Worm (Caenorhabditis elegans) whole organism, mixed stage, embryonic: ENCODE results near the gene wdr-83.

Experiments used
- bed-3 ChIP-seq: fragments of 200-800 bp; sonication (Bioruptor generic); optimal IDR thresholded peaks from 3 replicates; lab custom pipeline; 2018; ENCODE audit warnings: mild to moderate bottlenecking, missing genetic modification characterization, moderate library complexity, missing compliant biosample characterization
- ceh-39 ChIP-seq: fragments of 150-350 bp; optimal IDR thresholded peaks from 2 replicates; lab custom pipeline; 2014; ENCODE audit warnings: missing biosample characterization, missing genetic modification characterization
- ceh-43 ChIP-seq: fragments of 200-800 bp; sonication (Bioruptor generic); optimal IDR thresholded peaks from 2 replicates; lab custom pipeline; 2018; ENCODE audit warnings: mild to moderate bottlenecking, missing genetic modification characterization, moderate library complexity, missing compliant biosample characterization
- ceh-83 ChIP-seq: fragments of 200-800 bp; sonication (Bioruptor generic); optimal IDR thresholded peaks from 2 replicates; lab custom pipeline; 2018; ENCODE audit warnings: mild to moderate bottlenecking, missing genetic modification characterization, missing compliant biosample characterization
- ces-1 ChIP-seq: fragments of 150-350 bp; optimal IDR thresholded peaks from 2 replicates; lab custom pipeline; 2014; ENCODE audit warnings: missing biosample characterization, missing genetic modification reagents, missing genetic modification characterization
- cnd-1 ChIP-seq: fragments of 200-800 bp; sonication (Bioruptor generic); optimal IDR thresholded peaks from 2 replicates; lab custom pipeline; 2018; ENCODE audit warnings: mild to moderate bottlenecking, missing genetic modification characterization, missing compliant biosample characterization
- drap-1 ChIP-seq: fragments of 200-800 bp; sonication (Bioruptor generic); optimal IDR thresholded peaks from 3 replicates; lab custom pipeline; 2018; ENCODE audit warnings: mild to moderate bottlenecking, missing genetic modification characterization, missing compliant biosample characterization
- elt-1 ChIP-seq: sonication (generic microtip); optimal IDR thresholded peaks from 2 replicates; lab custom pipeline; 2017; ENCODE audit warnings: missing genetic modification characterization, mild to moderate bottlenecking, missing compliant biosample characterization, antibody characterized with exemption, moderate library complexity, borderline replicate concordance; ENCODE audit not compliant: insufficient read depth
- elt-3 ChIP-seq: fragments of 150-350 bp; optimal IDR thresholded peaks from 2 replicates; lab custom pipeline; 2014; ENCODE audit warnings: missing biosample characterization, missing genetic modification characterization
- flh-1 ChIP-seq: fragments of 200-800 bp; sonication (Bioruptor generic); optimal IDR thresholded peaks from 2 replicates; lab custom pipeline; 2018; ENCODE audit warnings: mild to moderate bottlenecking, missing genetic modification characterization, moderate library complexity, missing compliant biosample characterization
- ham-2 ChIP-seq: fragments of 200-800 bp; sonication (Bioruptor generic); optimal IDR thresholded peaks from 2 replicates; lab custom pipeline; 2018; ENCODE audit warnings: mild to moderate bottlenecking, missing genetic modification characterization, missing compliant biosample characterization
- hlh-1 ChIP-seq: fragments of 150-350 bp; optimal IDR thresholded peaks from 2 replicates; lab custom pipeline; 2014; ENCODE audit warnings: missing biosample characterization, missing genetic modification reagents, missing genetic modification characterization
- lin-13 ChIP-seq: fragments of 150-350 bp; optimal IDR thresholded peaks from 2 replicates; lab custom pipeline; 2014; ENCODE audit warnings: missing biosample characterization, missing genetic modification characterization
- lin-32 ChIP-seq: fragments of 200-800 bp; sonication (Bioruptor generic); optimal IDR thresholded peaks from 2 replicates; lab custom pipeline; 2018; ENCODE audit warnings: mild to moderate bottlenecking, missing genetic modification characterization, missing compliant biosample characterization
- lsy-2 ChIP-seq: fragments of 150-350 bp; optimal IDR thresholded peaks from 2 replicates; lab custom pipeline; 2014; ENCODE audit warnings: missing biosample characterization, missing genetic modification characterization
- mls-2 ChIP-seq: sonication (generic microtip); optimal IDR thresholded peaks from 2 replicates; lab custom pipeline; 2016; ENCODE audit warnings: mild to moderate bottlenecking, missing genetic modification characterization, moderate library complexity, missing compliant biosample characterization
- nhr-12 ChIP-seq: fragments of 150-350 bp; optimal IDR thresholded peaks from 2 replicates; lab custom pipeline; 2014; ENCODE audit warnings: missing biosample characterization, missing genetic modification characterization
- nhr-2 ChIP-seq: fragments of 150-350 bp; optimal IDR thresholded peaks from 2 replicates; lab custom pipeline; 2014; ENCODE audit warnings: missing biosample characterization, missing genetic modification characterization
- nhr-237 ChIP-seq: fragments of 150-350 bp; optimal IDR thresholded peaks from 2 replicates; lab custom pipeline; 2014; ENCODE audit warnings: missing biosample characterization, missing genetic modification characterization
- nhr-28 ChIP-seq: fragments of 150-350 bp; optimal IDR thresholded peaks from 2 replicates; lab custom pipeline; 2014; ENCODE audit warnings: missing biosample characterization, missing genetic modification characterization
- nhr-76 ChIP-seq: sonication (generic microtip); optimal IDR thresholded peaks from 2 replicates; lab custom pipeline; 2017; ENCODE audit warnings: missing biosample characterization, missing genetic modification characterization
- pha-4 ChIP-seq: fragments of 150-350 bp; optimal IDR thresholded peaks from 2 replicates; lab custom pipeline; 2018; ENCODE audit warnings: missing biosample characterization, missing genetic modification reagents, missing genetic modification characterization
- sem-2 ChIP-seq: fragments of 200-800 bp; sonication (Bioruptor generic); optimal IDR thresholded peaks from 2 replicates; lab custom pipeline; 2018; ENCODE audit warnings: mild to moderate bottlenecking, missing genetic modification characterization, missing compliant biosample characterization
- snpc-4 ChIP-seq: fragments of 150-350 bp; optimal IDR thresholded peaks from 2 replicates; lab custom pipeline; 2014; ENCODE audit warnings: missing biosample characterization, missing genetic modification characterization
- unc-120 ChIP-seq: sonication (generic microtip); optimal IDR thresholded peaks from 2 replicates; lab custom pipeline; 2017; ENCODE audit warnings: missing genetic modification characterization, missing compliant biosample characterization; ENCODE audit not compliant: poor library complexity, severe bottlenecking
- unc-39 ChIP-seq: fragments of 150-350 bp; optimal IDR thresholded peaks from 2 replicates; lab custom pipeline; 2014; ENCODE audit warnings: missing biosample characterization, missing genetic modification characterization
- unc-62 ChIP-seq: fragments of 150-350 bp; optimal IDR thresholded peaks from 2 replicates; lab custom pipeline; 2014; ENCODE audit warnings: missing biosample characterization, missing genetic modification reagents, missing genetic modification characterization
- zip-8 ChIP-seq: fragments of 150-350 bp; optimal IDR thresholded peaks from 2 replicates; lab custom pipeline; 2014; ENCODE audit warnings: missing biosample characterization, missing genetic modification characterization
- ztf-11 ChIP-seq: fragments of 150-350 bp; optimal IDR thresholded peaks from 2 replicates; lab custom pipeline; 2014; ENCODE audit warnings: missing biosample characterization, missing genetic modification characterization

The wdr-83 gene

DNA sequence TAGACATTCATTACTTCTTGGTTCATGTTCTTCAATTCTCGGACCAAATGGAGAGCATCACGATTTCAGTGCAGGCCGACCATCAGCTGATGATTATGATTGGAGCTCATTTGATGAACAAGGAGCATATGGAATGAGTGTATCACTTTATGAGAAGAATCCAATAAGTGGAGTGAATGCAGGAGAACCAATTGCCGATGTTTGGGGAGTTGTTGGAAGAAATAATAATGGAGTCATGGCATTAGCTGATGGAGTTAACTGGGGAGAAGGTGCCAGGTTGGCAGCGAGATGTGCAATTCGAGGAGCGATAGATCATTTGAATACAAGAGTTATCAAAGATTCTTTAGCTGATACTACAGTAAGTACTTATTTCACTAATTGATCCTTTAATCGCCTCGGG, 19.3 kb upstream of the wdr-83 start:
- TF ChIP-seq unc-62 (no peak), nhr-28 (no peak), unc-120 (tag; lab: Kevin White, UChicago) (no peak)

DNA sequence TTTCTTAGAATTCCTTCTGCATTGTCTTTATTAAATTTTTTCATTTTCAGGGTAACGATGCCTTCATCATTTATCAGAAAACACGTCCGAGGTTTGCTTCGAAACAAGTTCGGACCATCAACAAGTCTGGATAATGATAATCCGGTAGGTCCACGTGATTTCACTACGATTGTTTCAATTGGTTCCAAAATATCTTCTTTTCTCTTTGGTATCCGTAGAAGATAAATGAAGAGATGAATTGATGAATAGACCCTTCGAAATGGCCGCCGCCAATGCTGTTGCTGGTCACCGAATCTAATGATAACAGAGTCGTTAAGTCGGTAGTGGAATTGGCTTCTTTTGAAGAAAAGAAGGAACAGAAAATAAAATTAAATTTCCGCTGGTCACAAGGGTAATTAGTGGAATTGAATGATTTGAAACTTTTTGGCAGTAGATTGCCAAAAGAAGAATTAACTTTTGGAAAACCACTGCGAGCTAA, 18.4 kb upstream of the wdr-83 start, which contains the start of gene F33G12.6:
TSS of gene F33G12.6 (plus strand) at position 51 of the 478 bp plus-strand sequence.
- TF ChIP-seq nhr-2 (tag; lab: Kevin White, UChicago) (no peak), lin-32 (GFP tag; lab: Kevin White, UChicago) (no peak), ceh-83 (GFP tag; lab: Kevin White, UChicago) (no peak), lsy-2 (tag; lab: Kevin White, UChicago) (no peak), ceh-43 (GFP tag; lab: Kevin White, UChicago) (no peak), drap-1 (GFP tag; lab: Kevin White, UChicago) (no peak), ces-1 (GFP tag; lab: Kevin White, UChicago) (peak; percentile 17), nhr-28 (no peak), elt-1 (tag; lab: Kevin White, UChicago) (no peak)
- TF ChIP-seq, all 35 proteins: peak for 1

DNA sequence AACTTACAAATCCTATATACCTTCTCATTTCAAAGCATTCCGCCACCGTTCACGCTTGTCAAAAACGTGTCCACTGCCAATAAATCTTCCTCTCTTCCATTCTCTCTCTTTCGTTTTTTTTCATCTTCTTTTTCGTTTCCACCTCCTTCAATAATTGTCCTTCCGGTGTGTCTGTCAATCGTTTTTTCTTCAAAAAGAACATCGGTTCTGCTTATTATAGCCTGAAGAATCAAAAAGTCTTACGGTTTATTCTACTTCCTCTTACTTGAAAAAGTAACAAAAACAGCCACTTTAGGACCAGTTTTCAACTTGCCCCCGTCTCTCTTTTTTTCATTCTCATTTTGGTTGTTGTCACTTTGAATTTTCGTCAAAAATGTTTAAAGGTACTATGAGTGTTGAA, 17.7 kb upstream of the wdr-83 start:
- TF ChIP-seq ham-2 (no peak), nhr-76 (tag; lab: Kevin White, UChicago) (no peak), ces-1 (GFP tag; lab: Kevin White, UChicago) (no peak), cnd-1 (tag; lab: Kevin White, UChicago) (no peak), zip-8 (tag; lab: Kevin White, UChicago) (no peak), lin-13 (tag; lab: Kevin White, UChicago) (no peak), elt-3 (no peak), unc-62 (no peak), bed-3 (no peak), ztf-11 (no peak), nhr-28 (no peak), mls-2 (no peak), drap-1 (GFP tag; lab: Kevin White, UChicago) (no peak), ceh-39 (tag; lab: Kevin White, UChicago) (no peak)
- TF ChIP-seq, all 35 proteins: peak for 0

DNA sequence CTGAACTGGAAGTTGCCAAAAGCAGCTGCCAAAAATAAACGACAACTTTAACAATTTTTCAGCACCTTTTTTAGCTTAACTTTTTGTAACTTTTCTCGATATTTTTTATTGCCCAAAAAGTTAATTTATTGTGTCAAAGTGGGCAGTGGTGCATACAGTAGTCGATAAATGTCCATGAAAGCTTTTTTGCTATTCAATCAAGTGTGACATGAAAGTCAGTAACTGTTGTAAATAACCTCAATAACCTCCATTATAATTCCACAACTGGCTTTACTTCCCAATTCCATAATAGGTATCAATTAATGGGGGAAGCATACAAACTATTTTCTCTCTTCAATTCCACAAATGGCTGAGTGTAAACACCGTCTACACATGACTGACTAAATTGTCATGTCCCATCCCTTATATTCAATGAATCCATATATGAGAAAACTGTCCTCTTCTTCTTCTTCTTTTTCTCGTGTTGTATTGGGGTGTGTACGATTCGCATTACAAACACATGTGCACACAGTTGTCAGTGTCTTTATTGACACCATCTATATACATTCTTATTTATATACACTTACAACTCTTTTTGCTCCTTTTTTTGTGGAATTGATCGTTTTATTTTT, 16.8 kb upstream of the wdr-83 start:
- TF ChIP-seq bed-3 (no peak), lsy-2 (tag; lab: Kevin White, UChicago) (no peak), elt-3 (no peak), pha-4 (no peak), ces-1 (GFP tag; lab: Kevin White, UChicago) (no peak), ham-2 (no peak), nhr-76 (tag; lab: Kevin White, UChicago) (no peak), zip-8 (tag; lab: Kevin White, UChicago) (no peak), unc-62 (no peak), drap-1 (GFP tag; lab: Kevin White, UChicago) (no peak), nhr-237 (tag; lab: Kevin White, UChicago) (no peak), ceh-83 (GFP tag; lab: Kevin White, UChicago) (no peak), ztf-11 (no peak), unc-120 (tag; lab: Kevin White, UChicago) (no peak), flh-1 (GFP tag; lab: Kevin White, UChicago) (no peak), nhr-12 (no peak), cnd-1 (tag; lab: Kevin White, UChicago) (no peak), hlh-1 (tag; lab: Kevin White, UChicago) (no peak)

DNA sequence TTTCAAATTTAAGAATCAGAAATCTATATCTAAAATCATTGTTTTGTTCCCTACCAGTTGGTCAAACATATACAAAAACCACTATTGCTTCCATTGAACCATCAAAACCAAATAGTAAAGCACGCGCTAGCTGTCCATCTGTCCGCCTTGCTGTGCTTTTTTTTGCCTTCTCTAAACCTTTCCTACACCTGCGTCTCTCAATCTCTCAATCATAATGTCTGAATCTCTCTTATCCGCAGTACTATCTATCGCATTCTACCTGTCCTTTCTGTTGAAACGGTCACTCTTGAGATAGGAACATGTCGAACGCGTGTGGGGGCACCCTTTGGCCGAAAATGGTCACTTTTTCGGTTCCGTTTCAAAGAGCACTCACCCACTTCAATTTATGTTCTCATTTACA, 15.8 kb upstream of the wdr-83 start:
- no peak for TF ChIP-seq cnd-1 (tag; lab: Kevin White, UChicago)
- peak; percentile 60 for TF ChIP-seq nhr-2 (tag; lab: Kevin White, UChicago)
- peak; percentile 22 for TF ChIP-seq lsy-2 (tag; lab: Kevin White, UChicago)
- TF ChIP-seq zip-8 (tag; lab: Kevin White, UChicago) = no peak
- TF ChIP-seq elt-1 (tag; lab: Kevin White, UChicago) = no peak
- peak; percentile 33 for TF ChIP-seq lin-32 (GFP tag; lab: Kevin White, UChicago)
- no peak for TF ChIP-seq unc-39 (tag; lab: Kevin White, UChicago)
- TF ChIP-seq nhr-237 (tag; lab: Kevin White, UChicago) = no peak
- TF ChIP-seq snpc-4 (tag; lab: Kevin White, UChicago) = no peak
- TF ChIP-seq bed-3 = no peak
- TF ChIP-seq sem-2 = no peak
- no peak for TF ChIP-seq ceh-83 (GFP tag; lab: Kevin White, UChicago)
- peak; percentile 2 for TF ChIP-seq ham-2
- peak; percentile 6 for TF ChIP-seq unc-62
- TF ChIP-seq ceh-43 (GFP tag; lab: Kevin White, UChicago) = no peak
